Worm (Caenorhabditis elegans): ENCODE data around the gene F57B1.5.

Gene F57B1.5

ce11 chrV:13252862-13253261 lies 45.3 kb downstream of the F57B1.5 start:
- TF ChIP-seq ztf-23 (GFP tag; IDR thresholded peaks at IDR 0.05) = no peak
- TF ChIP-seq ref-1 (GFP tag; conservative IDR thresholded peaks at IDR 0.05) = no peak
- no peak for TF ChIP-seq ztf-29 (GFP tag; IDR thresholded peaks at IDR 0.05)
- no peak for TF ChIP-seq flt-1 (GFP tag; IDR thresholded peaks at IDR 0.05)
- TF ChIP-seq T22C8.4 (GFP tag; IDR thresholded peaks at IDR 0.05) = no peak
- no peak for TF ChIP-seq cog-1 (tag; optimal IDR thresholded peaks at IDR 0.05)
- no peak for TF ChIP-seq klf-2 (GFP tag; conservative IDR thresholded peaks at IDR 0.05)
- no peak for TF ChIP-seq tab-1 (GFP tag; IDR thresholded peaks at IDR 0.05)
- no peak for TF ChIP-seq med-1 (GFP tag; optimal IDR thresholded peaks at IDR 0.05; ENCODE audit: insufficient read depth)
